Worm (Caenorhabditis elegans) whole organism, L4 larva: Measurements from ENCODE around the gene grd-5.
A peak's percentile ranks its signal among the peaks of the same experiment; 100 is the strongest.

Experiments used
- D1046.2 ChIP-seq: fragments of 200-800 bp; sonication (Bioruptor generic); IDR thresholded peaks from 2 replicates; pipeline ENCODE4 v1.3.6; 2022; ENCODE audit warnings: missing genetic modification characterization, missing compliant biosample characterization
- F37D6.2 ChIP-seq: sonication (generic microtip); optimal IDR thresholded peaks from 2 replicates; lab custom pipeline; 2016; ENCODE audit warnings: mild to moderate bottlenecking, missing genetic modification characterization, missing compliant biosample characterization
- F44E2.7 ChIP-seq: fragments of 200-800 bp; sonication (Bioruptor generic); IDR thresholded peaks from 2 replicates; pipeline ENCODE4 v2.1.2; 2022; ENCODE audit warnings: missing genetic modification characterization, missing compliant biosample characterization
- T26A8.4 ChIP-seq: fragments of 200-800 bp; sonication (Bioruptor generic); IDR thresholded peaks from 2 replicates; pipeline ENCODE4 v1.3.6; 2022; ENCODE audit warnings: missing genetic modification characterization, missing compliant biosample characterization
- Y48G9A.11 ChIP-seq: fragments of 200-800 bp; sonication (Bioruptor generic); IDR thresholded peaks from 2 replicates; pipeline ENCODE4 v1.3.6; 2022; ENCODE audit warnings: missing genetic modification reagents, missing genetic modification characterization, missing compliant biosample characterization
- Y5F2A.4 ChIP-seq: fragments of 200-800 bp; sonication (Bioruptor generic); optimal IDR thresholded peaks from 2 replicates; lab custom pipeline; 2018; ENCODE audit warnings: mild to moderate bottlenecking, missing genetic modification characterization, missing compliant biosample characterization
- Y75B8A.6 ChIP-seq: fragments of 200-800 bp; sonication (Bioruptor generic); IDR thresholded peaks from 2 replicates; pipeline ENCODE4 v1.3.6; 2022; ENCODE audit warnings: missing genetic modification reagents, missing genetic modification characterization, missing compliant biosample characterization
- ZK546.5 ChIP-seq, 2 experiments: sonication (generic microtip); optimal IDR thresholded peaks; 2 replicates each; lab custom pipeline; 2017; ENCODE audit warnings: missing biosample characterization in 2 of 2, missing genetic modification characterization in 2 of 2
- aha-1 ChIP-seq: fragments of 150-350 bp; peaks from one replicate; lab custom pipeline; 2014; ENCODE audit warnings: missing biosample characterization, missing genetic modification characterization
- ama-1 ChIP-seq: fragments of 150-350 bp; optimal IDR thresholded peaks from 2 replicates; lab custom pipeline; 2014; ENCODE audit warnings: inconsistent platforms, mixed read lengths
- arid-1 ChIP-seq: fragments of 200-800 bp; sonication (Bioruptor generic); conservative IDR thresholded peaks from 2 replicates; pipeline ENCODE4 v1.3.6; 2022; ENCODE audit warnings: missing genetic modification reagents, missing genetic modification characterization, missing compliant biosample characterization
- ceh-32 ChIP-seq: sonication (generic microtip); optimal IDR thresholded peaks from 2 replicates; lab custom pipeline; 2016; ENCODE audit warnings: mild to moderate bottlenecking, missing genetic modification characterization, missing compliant biosample characterization; ENCODE audit not compliant: poor library complexity
- ces-1 ChIP-seq: fragments of 150-350 bp; sonication (generic microtip); optimal IDR thresholded peaks from 4 replicates; lab custom pipeline; 2014; ENCODE audit warnings: missing biosample characterization, missing genetic modification reagents, missing genetic modification characterization
- daf-16 ChIP-seq, 3 experiments: sonication (generic microtip); optimal IDR thresholded peaks; 2 replicates each; lab custom pipeline; 2016 to 2017; ENCODE audit warnings: missing genetic modification characterization in 3 of 3, missing genetic modification reagents in 3 of 3, mild to moderate bottlenecking in 2 of 3, missing compliant biosample characterization in 2 of 3, missing biosample characterization in 1 of 3, moderate library complexity in 1 of 3
- dmd-6 ChIP-seq: fragments of 200-800 bp; sonication (Bioruptor generic); IDR thresholded peaks from 2 replicates; pipeline ENCODE4 v1.3.6; 2022; ENCODE audit warnings: missing genetic modification reagents, missing genetic modification characterization, missing compliant biosample characterization
- duxl-1 ChIP-seq: sonication (generic microtip); optimal IDR thresholded peaks from 2 replicates; lab custom pipeline; 2016; ENCODE audit warnings: mild to moderate bottlenecking, missing genetic modification characterization, moderate library complexity, missing compliant biosample characterization; ENCODE audit not compliant: poor library complexity
- dve-1 ChIP-seq: sonication (generic microtip); optimal IDR thresholded peaks from 2 replicates; lab custom pipeline; 2017; ENCODE audit warnings: antibody characterized with exemption, mild to moderate bottlenecking, missing genetic modification characterization, missing compliant biosample characterization; ENCODE audit not compliant: insufficient read depth
- egl-43 ChIP-seq: fragments of 200-800 bp; sonication (Bioruptor generic); IDR thresholded peaks from 2 replicates; pipeline ENCODE4 v1.3.6; 2022; ENCODE audit warnings: missing genetic modification reagents, missing genetic modification characterization, missing compliant biosample characterization
- fkh-10 ChIP-seq: fragments of 150-350 bp; optimal IDR thresholded peaks from 2 replicates; lab custom pipeline; 2014; ENCODE audit warnings: missing biosample characterization, missing genetic modification reagents, missing genetic modification characterization
- fos-1 ChIP-seq: fragments of 150-350 bp; optimal IDR thresholded peaks from 2 replicates; lab custom pipeline; 2014; ENCODE audit warnings: missing biosample characterization, missing genetic modification characterization
- gei-8 ChIP-seq: fragments of 200-800 bp; sonication (Bioruptor generic); optimal IDR thresholded peaks from 2 replicates; lab custom pipeline; 2018; ENCODE audit warnings: mild to moderate bottlenecking, missing genetic modification characterization, missing compliant biosample characterization
- hif-1 ChIP-seq, 2 experiments: sonication (generic microtip); optimal IDR thresholded peaks; 2 replicates each; lab custom pipeline; 2016 to 2017; ENCODE audit warnings: missing compliant biosample characterization in 2 of 2, missing genetic modification characterization in 2 of 2, missing genetic modification reagents in 2 of 2, missing genotype in 2 of 2, mild to moderate bottlenecking in 1 of 2
- hmg-1.1 ChIP-seq: fragments of 200-800 bp; sonication (Bioruptor generic); IDR thresholded peaks from 2 replicates; pipeline ENCODE4 v1.3.6; 2022; ENCODE audit warnings: missing genetic modification reagents, missing genetic modification characterization, missing compliant biosample characterization
- jun-1 ChIP-seq: fragments of 150-350 bp; optimal IDR thresholded peaks from 2 replicates; lab custom pipeline; 2014; ENCODE audit warnings: missing biosample characterization, missing genetic modification reagents, missing genetic modification characterization
- lim-7 ChIP-seq: fragments of 200-800 bp; sonication (Bioruptor generic); IDR thresholded peaks from 2 replicates; pipeline ENCODE4 v1.3.6; 2022; ENCODE audit warnings: missing genetic modification characterization, missing compliant biosample characterization
- lin-1 ChIP-seq: fragments of 200-800 bp; sonication (Bioruptor generic); IDR thresholded peaks from 2 replicates; pipeline ENCODE4 v1.3.6; 2022; ENCODE audit warnings: missing genetic modification reagents, missing genetic modification characterization, missing compliant biosample characterization
- lin-15B ChIP-seq: fragments of 150-350 bp; sonication (generic microtip); optimal IDR thresholded peaks from 3 replicates; lab custom pipeline; 2014; ENCODE audit warnings: missing biosample characterization, missing genetic modification characterization
- lsy-2 ChIP-seq, 2 experiments: fragments of 150-350 bp in 1 of 2; sonication (generic microtip) in 1 of 2; optimal IDR thresholded peaks; 2 replicates each; lab custom pipeline; 2014 to 2017; ENCODE audit warnings: missing biosample characterization in 2 of 2, missing genetic modification characterization in 2 of 2
- madf-9 ChIP-seq: fragments of 200-800 bp; sonication (Bioruptor generic); conservative IDR thresholded peaks from 2 replicates; pipeline ENCODE4 v1.3.6; 2022; ENCODE audit warnings: missing genetic modification reagents, missing genetic modification characterization, missing compliant biosample characterization
- mdl-1 ChIP-seq, 2 experiments: fragments of 150-350 bp in 1 of 2; sonication (generic microtip) in 1 of 2; optimal IDR thresholded peaks; 2 replicates each; lab custom pipeline; 2014 to 2017; ENCODE audit warnings: missing biosample characterization in 2 of 2, missing genetic modification characterization in 2 of 2
- mes-2 ChIP-seq: sonication (generic microtip); optimal IDR thresholded peaks from 2 replicates; lab custom pipeline; 2016; ENCODE audit warnings: missing genotype, mild to moderate bottlenecking, missing genetic modification characterization, missing compliant biosample characterization; ENCODE audit not compliant: poor library complexity, severe bottlenecking
- mxl-2 ChIP-seq: fragments of 200-800 bp; sonication (Bioruptor generic); conservative IDR thresholded peaks from 2 replicates; pipeline ENCODE4 v1.3.6; 2022; ENCODE audit warnings: missing genetic modification reagents, missing genetic modification characterization, missing compliant biosample characterization
- mxl-3 ChIP-seq: fragments of 200-800 bp; sonication (Bioruptor generic); optimal IDR thresholded peaks from 2 replicates; lab custom pipeline; 2018; ENCODE audit warnings: mild to moderate bottlenecking, missing genetic modification characterization, missing compliant biosample characterization
- nhr-28 ChIP-seq: fragments of 150-350 bp; optimal IDR thresholded peaks from 2 replicates; lab custom pipeline; 2014; ENCODE audit warnings: missing biosample characterization, missing genetic modification characterization
- nhr-48 ChIP-seq: sonication (generic microtip); optimal IDR thresholded peaks from 2 replicates; lab custom pipeline; 2016; ENCODE audit warnings: mild to moderate bottlenecking, missing genetic modification characterization, missing compliant biosample characterization
- pha-4 ChIP-seq, 2 experiments: fragments of 150-350 bp in 1 of 2; fragments of 200-800 bp in 1 of 2; sonication (Bioruptor generic) in 1 of 2; IDR thresholded peaks in 1 of 2; optimal IDR thresholded peaks in 1 of 2; 2 replicates each; pipeline versions ENCODE4 v1.3.6 to Lab custom; 2014 to 2022; ENCODE audit warnings: missing genetic modification characterization in 2 of 2, missing genetic modification reagents in 2 of 2, missing biosample characterization in 1 of 2, missing compliant biosample characterization in 1 of 2
- saeg-2 ChIP-seq: fragments of 200-800 bp; sonication (Bioruptor generic); IDR thresholded peaks from 2 replicates; pipeline ENCODE4 v1.3.6; 2022; ENCODE audit warnings: missing genetic modification reagents, missing genetic modification characterization, missing compliant biosample characterization
- set-16 ChIP-seq: fragments of 200-800 bp; sonication (Bioruptor generic); IDR thresholded peaks from 2 replicates; pipeline ENCODE4 v1.3.6; 2022; ENCODE audit warnings: missing genetic modification reagents, missing genetic modification characterization, missing compliant biosample characterization
- snpc-1.2 ChIP-seq: fragments of 200-800 bp; sonication (Bioruptor generic); IDR thresholded peaks from 2 replicates; pipeline ENCODE4 v1.3.6; 2022; ENCODE audit warnings: missing genetic modification reagents, missing genetic modification characterization, missing compliant biosample characterization
- tra-1 ChIP-seq: fragments of 200-800 bp; sonication (Bioruptor generic); IDR thresholded peaks from 2 replicates; pipeline ENCODE4 v1.3.6; 2022; ENCODE audit warnings: missing genetic modification reagents, missing genetic modification characterization, missing compliant biosample characterization
- unc-130 ChIP-seq: sonication (generic microtip); optimal IDR thresholded peaks from 2 replicates; lab custom pipeline; 2016; ENCODE audit warnings: missing genetic modification reagents, missing genetic modification characterization, missing compliant biosample characterization
- unc-62 ChIP-seq, 3 experiments: fragments of 150-350 bp in 1 of 3; sonication (generic microtip); optimal IDR thresholded peaks in 2 of 3; peaks in 1 of 3; 1 replicate in 1 of 3; 2 replicates in 2 of 3; lab custom pipeline; 2014 to 2017; ENCODE audit warnings: missing biosample characterization in 3 of 3, missing genetic modification characterization in 3 of 3, missing genetic modification reagents in 3 of 3, missing genotype in 1 of 3
- vab-7 ChIP-seq: fragments of 200-800 bp; sonication (Bioruptor generic); IDR thresholded peaks from 2 replicates; pipeline ENCODE4 v1.3.6; 2022; ENCODE audit warnings: missing genetic modification reagents, missing genetic modification characterization, missing compliant biosample characterization
- zfp-2 ChIP-seq: sonication (generic microtip); optimal IDR thresholded peaks from 2 replicates; lab custom pipeline; 2016; ENCODE audit warnings: mild to moderate bottlenecking, missing genetic modification characterization, missing compliant biosample characterization
- ztf-11 ChIP-seq: fragments of 150-350 bp; optimal IDR thresholded peaks from 2 replicates; lab custom pipeline; 2014; ENCODE audit warnings: missing biosample characterization, missing genetic modification characterization

Gene grd-5

ce11 chrV:8662056-8663006, 43.5 kb downstream of the grd-5 start (continued):
- TF ChIP-seq lin-1 (GFP tag; lab: Robert Waterston, UW) (no peak), saeg-2 (0 out of 2 replicates have a peak, but pooled peaks have one; percentile 25), F44E2.7 (no peak), ama-1 (lab: Kevin White, UChicago) (no peak), dmd-6 (GFP tag; lab: Robert Waterston, UW) (peak; percentile 46)

ce11 chrV:8663023-8663422, 44.2 kb downstream of the grd-5 start:
- TF ChIP-seq ztf-11 (tag; lab: Kevin White, UChicago) (no peak), mes-2 (peak; percentile 10), daf-16 (GFP tag; optimal IDR thresholded peaks at IDR 0.05; lab: Kevin White, UChicago) (no peak), daf-16 (tag; optimal IDR thresholded peaks at IDR 0.05; lab: Kevin White, UChicago) (no peak), mdl-1 (tag; optimal IDR thresholded peaks at IDR 0.05; lab: Kevin White, UChicago) (peak in 1 of 2 experiments; percentile 54), arid-1 (no peak), hmg-1.1 (GFP tag; lab: Robert Waterston, UW) (peak; percentile 46; the same call in 1 of the 2 replicates), snpc-1.2 (GFP tag; lab: Robert Waterston, UW) (no peak), T26A8.4 (GFP tag; lab: Robert Waterston, UW) (no peak), ZK546.5 (tag; optimal IDR thresholded peaks at IDR 0.05; lab: Kevin White, UChicago) (no peak), ces-1 (GFP tag; lab: Kevin White, UChicago) (no peak), dve-1 (tag; lab: Kevin White, UChicago) (no peak), duxl-1 (tag; lab: Kevin White, UChicago) (peak; percentile 3), F44E2.7 (no peak), madf-9 (GFP tag; lab: Robert Waterston, UW) (no peak), lim-7 (GFP tag; lab: Robert Waterston, UW) (no peak), mxl-2 (no peak), mxl-3 (no peak), pha-4 (GFP tag; IDR thresholded peaks at IDR 0.05; lab: Robert Waterston, UW) (no peak), pha-4 (tag; optimal IDR thresholded peaks at IDR 0.05; lab: Kevin White, UChicago) (no peak), Y5F2A.4 (GFP tag; lab: Kevin White, UChicago) (no peak), lin-15B (no peak), tra-1 (no peak), vab-7 (GFP tag; lab: Robert Waterston, UW) (no peak), ceh-32 (tag; lab: Kevin White, UChicago) (no peak), unc-130 (GFP tag; lab: Kevin White, UChicago) (no peak), set-16 (peak; percentile 40), zfp-2 (no peak), lsy-2 (tag; optimal IDR thresholded peaks at IDR 0.05; lab: Kevin White, UChicago) (peak in 1 of 2 experiments; percentile 28), hif-1 (tag; optimal IDR thresholded peaks at IDR 0.05; lab: Kevin White, UChicago) (peak in 1 of 2 experiments; percentile 4), F37D6.2 (no peak), jun-1 (no peak), egl-43 (GFP tag; lab: Robert Waterston, UW) (0 out of 2 replicates have a peak, but pooled peaks have one; percentile 45), aha-1 (tag; lab: Kevin White, UChicago) (no peak), Y75B8A.6 (no peak), nhr-48 (tag; lab: Kevin White, UChicago) (peak; percentile 10), Y48G9A.11 (no peak), gei-8 (no peak), fos-1 (tag; lab: Kevin White, UChicago) (no peak), unc-62 (GFP tag; optimal IDR thresholded peaks at IDR 0.05 in 1 of 2; lab: Kevin White, UChicago) (peak in 1 of 2 experiments; percentile 96), unc-62 (tag; optimal IDR thresholded peaks at IDR 0.05; lab: Kevin White, UChicago) (no peak), D1046.2 (GFP tag; lab: Robert Waterston, UW) (no peak), fkh-10 (GFP tag; lab: Kevin White, UChicago) (no peak), nhr-28 (tag; lab: Kevin White, UChicago) (no peak)
